Fruit fly (Drosophila melanogaster) whole organism, embryonic: ENCODE results near the gene Mul1.

Experiments used
- Blimp-1 ChIP-seq: fragments of 200-800 bp; sonication (Bioruptor generic); optimal IDR thresholded peaks from 3 replicates; lab custom pipeline; 2018; ENCODE audit warnings: missing biosample characterization, missing genetic modification characterization, mild to moderate bottlenecking, moderate library complexity, missing genetic modification reagents
- CG1024 ChIP-seq: fragments of 200-800 bp; sonication (Bioruptor generic); IDR thresholded peaks from 2 replicates; pipeline ENCODE4 v1.3.6; 2022; ENCODE audit warnings: missing biosample characterization, missing genetic modification characterization
- CG10321 ChIP-seq: fragments of 200-800 bp; sonication (Bioruptor generic); IDR thresholded peaks from 2 replicates; pipeline ENCODE4 v1.3.6; 2022; ENCODE audit warnings: missing biosample characterization, missing genetic modification characterization
- CG10654 ChIP-seq: fragments of 200-800 bp; sonication (Bioruptor generic); optimal IDR thresholded peaks from 2 replicates; lab custom pipeline; 2016; ENCODE audit warnings: missing biosample characterization, missing genetic modification characterization
- CG11085 ChIP-seq: fragments of 200-800 bp; sonication (Bioruptor generic); IDR thresholded peaks from 2 replicates; pipeline ENCODE4 v1.3.6; 2022; ENCODE audit warnings: missing biosample characterization, missing genetic modification characterization
- CG11560 ChIP-seq: fragments of 200-800 bp; sonication (Bioruptor generic); IDR thresholded peaks from 3 replicates; pipeline ENCODE4 v1.3.6; 2022; ENCODE audit warnings: missing biosample characterization, missing genetic modification characterization
- CG12104 ChIP-seq: fragments of 200-800 bp; sonication (Bioruptor generic); optimal IDR thresholded peaks from 3 replicates; lab custom pipeline; 2016; ENCODE audit warnings: missing biosample characterization, missing genetic modification characterization
- CG13624 ChIP-seq: fragments of 200-800 bp; sonication (Bioruptor generic); optimal IDR thresholded peaks from 2 replicates; lab custom pipeline; 2016; ENCODE audit warnings: missing biosample characterization, missing genetic modification characterization
- CG14860 ChIP-seq: fragments of 200-800 bp; sonication (Bioruptor generic); IDR thresholded peaks from 3 replicates; pipeline ENCODE4 v1.3.6; 2022; ENCODE audit warnings: missing biosample characterization, missing genetic modification characterization; ENCODE audit not compliant: partially characterized antibody
- CG1602 ChIP-seq: fragments of 200-800 bp; sonication (Bioruptor generic); optimal IDR thresholded peaks from 3 replicates; lab custom pipeline; 2016; ENCODE audit warnings: missing biosample characterization, missing genetic modification characterization
- CG16815 ChIP-seq: fragments of 200-800 bp; sonication (Bioruptor generic); optimal IDR thresholded peaks from 3 replicates; lab custom pipeline; 2017; ENCODE audit warnings: missing biosample characterization, mild to moderate bottlenecking, missing genetic modification characterization
- CG17802 ChIP-seq: fragments of 200-800 bp; sonication (Bioruptor generic); optimal IDR thresholded peaks from 2 replicates; lab custom pipeline; 2018; ENCODE audit warnings: missing biosample characterization, mild to moderate bottlenecking, missing genetic modification characterization, moderate library complexity
- CG1832 ChIP-seq: fragments of 200-800 bp; sonication (Bioruptor generic); optimal IDR thresholded peaks from 2 replicates; lab custom pipeline; 2017; ENCODE audit warnings: missing biosample characterization, mild to moderate bottlenecking, missing genetic modification characterization, inconsistent platforms
- CG30431 ChIP-seq: fragments of 200-800 bp; sonication (Bioruptor generic); optimal IDR thresholded peaks from 2 replicates; lab custom pipeline; 2017; ENCODE audit warnings: missing biosample characterization, missing genetic modification characterization
- CG31224 ChIP-seq: fragments of 200-800 bp; sonication (Bioruptor generic); IDR thresholded peaks from 2 replicates; pipeline ENCODE4 v1.3.6; 2022; ENCODE audit warnings: missing biosample characterization, missing genetic modification characterization
- CG3281 ChIP-seq: fragments of 200-800 bp; sonication (Bioruptor generic); optimal IDR thresholded peaks from 3 replicates; lab custom pipeline; 2017; ENCODE audit warnings: missing biosample characterization, mild to moderate bottlenecking, missing genetic modification characterization
- CG3726 ChIP-seq: fragments of 200-800 bp; sonication (Bioruptor generic); IDR thresholded peaks from 3 replicates; pipeline ENCODE4, ENCODE4 v1.3.6; 2022; ENCODE audit warnings: missing biosample characterization, missing genetic modification characterization
- CG4617 ChIP-seq: fragments of 200-800 bp; sonication (Bioruptor generic); optimal IDR thresholded peaks from 3 replicates; lab custom pipeline; 2016; ENCODE audit warnings: missing biosample characterization, missing genetic modification characterization, borderline replicate concordance
- CG4730 ChIP-seq: fragments of 200-800 bp; sonication (Bioruptor generic); IDR thresholded peaks from 2 replicates; pipeline ENCODE4 v1.3.6; 2022; ENCODE audit warnings: missing biosample characterization, missing genetic modification characterization
- CG5953 ChIP-seq: fragments of 200-800 bp; sonication (Bioruptor generic); IDR thresholded peaks from 2 replicates; pipeline ENCODE4 v1.3.6; 2022; ENCODE audit warnings: missing biosample characterization, missing genetic modification characterization
- CG7556 ChIP-seq: fragments of 200-800 bp; sonication (Bioruptor generic); optimal IDR thresholded peaks from 2 replicates; lab custom pipeline; 2017; ENCODE audit warnings: missing biosample characterization, mild to moderate bottlenecking, missing genetic modification characterization
- CG8359 ChIP-seq: fragments of 200-800 bp; sonication (Bioruptor generic); optimal IDR thresholded peaks from 2 replicates; lab custom pipeline; 2017; ENCODE audit warnings: missing biosample characterization, mild to moderate bottlenecking, missing genetic modification characterization, borderline replicate concordance
- CHES-1-like ChIP-seq: fragments of 200-800 bp; sonication (Bioruptor generic); optimal IDR thresholded peaks from 2 replicates; lab custom pipeline; 2016; ENCODE audit warnings: missing biosample characterization, missing genetic modification characterization
- Dad ChIP-seq: fragments of 200-800 bp; sonication (Bioruptor generic); optimal IDR thresholded peaks from 3 replicates; lab custom pipeline; 2016; ENCODE audit warnings: missing biosample characterization, missing genetic modification characterization
- ERR ChIP-seq: fragments of 200-800 bp; sonication (Bioruptor generic); optimal IDR thresholded peaks from 2 replicates; lab custom pipeline; 2016; ENCODE audit warnings: missing biosample characterization, missing genetic modification characterization
- Hmx ChIP-seq: fragments of 200-800 bp; sonication (Bioruptor generic); optimal IDR thresholded peaks from 2 replicates; lab custom pipeline; 2016; ENCODE audit warnings: missing biosample characterization, missing genetic modification characterization
- MBD-R2 ChIP-seq: fragments of 200-800 bp; sonication (Bioruptor generic); IDR thresholded peaks from 2 replicates; pipeline ENCODE4 v1.3.6; 2022; ENCODE audit warnings: missing biosample characterization, missing genetic modification characterization
- Side ChIP-seq: fragments of 200-800 bp; sonication (Bioruptor generic); optimal IDR thresholded peaks from 2 replicates; lab custom pipeline; 2016; ENCODE audit warnings: missing biosample characterization, missing genetic modification characterization
- Sry-δ ChIP-seq: fragments of 200-800 bp; sonication (Bioruptor generic); optimal IDR thresholded peaks from 2 replicates; lab custom pipeline; 2016; ENCODE audit warnings: missing biosample characterization, missing genetic modification characterization
- abd-A ChIP-seq: fragments of 200-800 bp; sonication (Bioruptor generic); optimal IDR thresholded peaks from 3 replicates; lab custom pipeline; 2019; ENCODE audit warnings: missing biosample characterization, mild to moderate bottlenecking, missing genetic modification characterization, moderate library complexity
- al ChIP-seq: fragments of 200-800 bp; sonication (Bioruptor generic); IDR thresholded peaks from 2 replicates; pipeline ENCODE4 v1.3.6; 2022; ENCODE audit warnings: missing biosample characterization, missing genetic modification characterization
- ase ChIP-seq: fragments of 200-800 bp; sonication (Bioruptor generic); IDR thresholded peaks from 3 replicates; pipeline ENCODE4 v1.3.6; 2022; ENCODE audit warnings: missing biosample characterization, missing genetic modification characterization
- bcd ChIP-seq: fragments of 200-800 bp; sonication (Bioruptor generic); optimal IDR thresholded peaks from 2 replicates; lab custom pipeline; 2017; ENCODE audit warnings: missing biosample characterization, mild to moderate bottlenecking, missing genetic modification characterization
- br ChIP-seq: fragments of >200 bp; optimal IDR thresholded peaks from 2 replicates; lab custom pipeline; 2017
- chif ChIP-seq, 2 experiments: fragments of 200-800 bp; sonication (Bioruptor generic); optimal IDR thresholded peaks; 3 replicates each; lab custom pipeline; 2016; ENCODE audit warnings: missing biosample characterization in 2 of 2, missing genetic modification characterization in 2 of 2
- crc ChIP-seq: fragments of 200-800 bp; sonication (Bioruptor generic); optimal IDR thresholded peaks from 2 replicates; lab custom pipeline; 2016; ENCODE audit warnings: missing biosample characterization, missing genetic modification characterization
- dmrt99B ChIP-seq: fragments of 200-800 bp; sonication (Bioruptor generic); optimal IDR thresholded peaks from 2 replicates; lab custom pipeline; 2018; ENCODE audit warnings: missing biosample characterization, mild to moderate bottlenecking, missing genetic modification characterization, moderate library complexity
- ham ChIP-seq: fragments of 200-800 bp; sonication (Bioruptor generic); IDR thresholded peaks from 2 replicates; pipeline ENCODE4 v1.3.6; 2022; ENCODE audit warnings: missing biosample characterization, missing genetic modification characterization
- hb ChIP-seq: fragments of 200-800 bp; sonication (Bioruptor generic); IDR thresholded peaks from 3 replicates; pipeline ENCODE4 v1.3.6; 2022; ENCODE audit warnings: missing biosample characterization, missing genetic modification characterization; ENCODE audit not compliant: partially characterized antibody
- org-1 ChIP-seq: fragments of 200-800 bp; sonication (Bioruptor generic); optimal IDR thresholded peaks from 2 replicates; lab custom pipeline; 2017; ENCODE audit warnings: missing biosample characterization, missing genetic modification characterization
- pan ChIP-seq, 4 experiments: fragments of >200 bp in 3 of 4; fragments of 200-800 bp in 1 of 4; sonication (Bioruptor generic) in 1 of 4; optimal IDR thresholded peaks in 3 of 4; IDR thresholded peaks in 1 of 4; 2 replicates each; pipeline versions ENCODE4 v1.3.6 to Lab custom; 2017 to 2022; ENCODE audit warnings: missing biosample characterization in 2 of 4, missing genetic modification characterization in 2 of 4, mixed read lengths in 1 of 4
- pum ChIP-seq: fragments of 200-800 bp; sonication (Bioruptor generic); optimal IDR thresholded peaks from 2 replicates; lab custom pipeline; 2016; ENCODE audit warnings: missing biosample characterization, missing genetic modification characterization
- ranshi ChIP-seq: fragments of 200-800 bp; sonication (Bioruptor generic); IDR thresholded peaks from 2 replicates; pipeline ENCODE4 v1.3.6; 2022; ENCODE audit warnings: missing biosample characterization, missing genetic modification characterization
- run ChIP-seq: fragments of 200-800 bp; sonication (Bioruptor generic); optimal IDR thresholded peaks from 3 replicates; lab custom pipeline; 2018; ENCODE audit warnings: missing biosample characterization, mild to moderate bottlenecking, missing genetic modification characterization
- scrt ChIP-seq: fragments of 200-800 bp; sonication (Bioruptor generic); optimal IDR thresholded peaks from 2 replicates; lab custom pipeline; 2018; ENCODE audit warnings: missing biosample characterization, mild to moderate bottlenecking, missing genetic modification characterization, moderate library complexity
- seq ChIP-seq: fragments of 200-800 bp; sonication (Bioruptor generic); IDR thresholded peaks from 2 replicates; pipeline ENCODE4 v1.3.6; 2022; ENCODE audit warnings: missing biosample characterization, missing genetic modification characterization
- sob ChIP-seq: fragments of 200-800 bp; sonication (Bioruptor generic); IDR thresholded peaks from 2 replicates; pipeline ENCODE4 v1.3.6; 2022; ENCODE audit warnings: missing biosample characterization, missing genetic modification characterization
- ttk ChIP-seq: fragments of 200-800 bp; sonication (Bioruptor generic); IDR thresholded peaks from 2 replicates; pipeline ENCODE4 v2.1.2; 2022; ENCODE audit warnings: missing biosample characterization, missing genetic modification characterization
- unc-4 ChIP-seq: fragments of 200-800 bp; sonication (Bioruptor generic); IDR thresholded peaks from 2 replicates; pipeline ENCODE4 v1.3.6; 2022; ENCODE audit warnings: missing biosample characterization, missing genetic modification characterization; ENCODE audit not compliant: partially characterized antibody
- unpg ChIP-seq: fragments of 200-800 bp; sonication (Bioruptor generic); optimal IDR thresholded peaks from 3 replicates; lab custom pipeline; 2018; ENCODE audit warnings: missing biosample characterization, mild to moderate bottlenecking, missing genetic modification characterization, moderate library complexity
- zen2 ChIP-seq: fragments of 200-800 bp; sonication (Bioruptor generic); IDR thresholded peaks from 3 replicates; pipeline ENCODE4 v1.3.6; 2022; ENCODE audit warnings: missing biosample characterization, missing genetic modification characterization; ENCODE audit not compliant: partially characterized antibody

The Mul1 gene

DNA sequence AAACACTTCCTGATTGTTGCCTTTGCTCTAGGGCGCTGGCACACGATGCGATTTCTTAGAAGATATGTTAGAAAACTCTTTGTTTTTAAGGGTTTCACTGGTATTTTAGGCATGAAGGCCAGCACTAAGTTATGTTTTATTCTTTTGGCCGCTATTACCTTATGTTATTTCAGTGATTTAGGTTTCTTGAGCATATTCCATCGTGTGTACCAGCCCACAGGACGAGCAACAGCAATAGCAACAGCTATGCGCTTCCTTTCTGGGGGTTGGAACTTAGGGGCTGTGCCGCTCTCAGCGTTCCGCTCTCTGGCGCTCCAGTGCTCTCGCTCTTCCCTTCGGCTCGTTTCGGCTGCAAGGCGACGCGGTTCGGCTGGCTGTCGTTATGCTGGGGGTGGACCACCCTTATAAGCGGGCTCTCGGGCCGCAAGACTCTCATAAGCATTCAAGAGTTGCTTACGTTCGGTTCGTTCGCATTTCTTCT lies 37.8 kb upstream of the Mul1 start, which contains the start of gene scrt (continued):
- TF ChIP-seq CG11560 (no peak), CHES-1-like (GFP tag; lab: Kevin White, UChicago) (peak; percentile 28), pum (GFP tag; lab: Kevin White, UChicago) (no peak), CG3726 (GFP tag; lab: Robert Waterston, UW) (no peak), seq (GFP tag; lab: Robert Waterston, UW) (peak; percentile 73), abd-A (tag; lab: Kevin White, UChicago) (no peak), CG7556 (GFP tag; lab: Kevin White, UChicago) (peak; percentile 61), CG16815 (GFP tag; lab: Kevin White, UChicago) (peak; percentile 36), ttk (GFP tag; lab: Robert Waterston, UW) (no peak), CG12104 (GFP tag; lab: Kevin White, UChicago) (no peak), ham (GFP tag; lab: Robert Waterston, UW) (no peak), CG30431 (peak; percentile 5), CG5953 (GFP tag; lab: Robert Waterston, UW) (no peak; the same call in 1 of the 2 replicates), CG10654 (GFP tag; lab: Kevin White, UChicago) (no peak), CG1832 (GFP tag; lab: Kevin White, UChicago) (no peak), Sry-δ (GFP tag; lab: Kevin White, UChicago) (no peak), al (GFP tag; lab: Robert Waterston, UW) (no peak), org-1 (GFP tag; lab: Kevin White, UChicago) (peak; percentile 18), scrt (peak; percentile 100), CG10321 (GFP tag; lab: Robert Waterston, UW) (no peak), sob (no peak; the same call in 1 of the 2 replicates), CG4730 (no peak), unpg (GFP tag; lab: Kevin White, UChicago) (peak; percentile 59), dmrt99B (tag; lab: Kevin White, UChicago) (peak; percentile 43), Dad (peak; percentile 39), Side (GFP tag; lab: Kevin White, UChicago) (peak; percentile 21), ERR (GFP tag; lab: Kevin White, UChicago) (peak; percentile 30), crc (GFP tag; lab: Kevin White, UChicago) (no peak), CG13624 (GFP tag; lab: Kevin White, UChicago) (no peak), run (tag; lab: Kevin White, UChicago) (no peak), CG1024 (no peak), CG14860 (GFP tag; lab: Robert Waterston, UW) (no peak; the same call in 2 of the 3 replicates), pan (optimal IDR thresholded peaks at IDR 0.05; lab: Kevin White, UChicago) (no peak), pan (GFP tag; optimal IDR thresholded peaks at IDR 0.05 in 1 of 2, IDR thresholded peaks at IDR 0.05 in 1 of 2) (peak in 1 of 2 experiments; percentile 41), hb (GFP tag; lab: Robert Waterston, UW) (0 out of 3 replicates have a peak, but pooled peaks have one; percentile 39), bcd (peak; percentile 33), zen2 (GFP tag; lab: Robert Waterston, UW) (no peak), Hmx (GFP tag; lab: Kevin White, UChicago) (no peak), CG1602 (peak; percentile 16), CG8359 (GFP tag; lab: Kevin White, UChicago) (no peak), CG11085 (GFP tag; lab: Robert Waterston, UW) (no peak), CG3281 (GFP tag; lab: Kevin White, UChicago) (no peak), Blimp-1 (GFP tag; lab: Kevin White, UChicago) (no peak), ranshi (GFP tag; lab: Robert Waterston, UW) (no peak), CG17802 (peak; percentile 7), MBD-R2 (no peak), ase (GFP tag; lab: Robert Waterston, UW) (0 out of 3 replicates have a peak, but pooled peaks have one; percentile 29), CG4617 (GFP tag; lab: Kevin White, UChicago) (no peak), CG31224 (GFP tag; lab: Robert Waterston, UW) (no peak), unc-4 (peak; percentile 44; the same call in 1 of the 2 replicates), chif (GFP tag; optimal IDR thresholded peaks at IDR 0.05; lab: Kevin White, UChicago) (peak; percentile 44 to 53), br (lab: Kevin White, UChicago) (no peak)
